Comparison of ENCODE assay signal across 3 fruit fly cellular contexts in the genomic region with DNA sequence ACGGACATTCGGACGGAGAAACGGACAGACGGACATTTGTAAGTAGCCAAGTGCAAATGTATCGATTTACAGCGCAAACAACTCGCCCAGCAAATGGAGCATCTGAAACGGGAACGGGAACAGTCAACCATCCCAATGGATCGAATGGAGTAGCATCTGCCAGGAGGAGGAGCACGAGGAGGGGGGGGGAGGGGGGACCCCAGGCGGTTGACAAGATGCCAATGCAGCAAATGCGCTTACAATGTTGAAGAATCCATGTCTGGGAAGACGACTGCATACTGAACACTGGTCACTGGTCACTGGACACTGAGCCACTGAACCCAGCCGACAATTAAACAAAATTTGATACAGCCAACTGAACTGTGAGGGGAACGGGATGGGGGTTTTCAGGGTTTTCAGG.
TF ChIP-seq lines count a peak whose summit lies in the region.

No protein-coding gene starts in this region.

- no peak for TF ChIP-seq CTCF in whole organism, embryonic (GFP tag; optimal IDR thresholded peaks at IDR 0.05; lab: Kevin White, UChicago)

TF ChIP-seq in whole organism, adult, 20 proteins besides CTCF, POLR2A, EP300 and RAD21:
- TF ChIP-seq cic (GFP tag; optimal IDR thresholded peaks at IDR 0.05; lab: Kevin White, UChicago) (no peak), CG12768 (GFP tag; optimal IDR thresholded peaks at IDR 0.05; lab: Kevin White, UChicago) (no peak), cnc (optimal IDR thresholded peaks at IDR 0.05; lab: Kevin White, UChicago) (no peak), tj (GFP tag; optimal IDR thresholded peaks at IDR 0.05; lab: Kevin White, UChicago) (peak; percentile 17), CG5204 (GFP tag; optimal IDR thresholded peaks at IDR 0.05; lab: Kevin White, UChicago) (no peak), Crg-1 (GFP tag; optimal IDR thresholded peaks at IDR 0.05; lab: Kevin White, UChicago) (no peak), ovo (GFP tag; optimal IDR thresholded peaks at IDR 0.05; lab: Kevin White, UChicago) (no peak), bab1 (GFP tag; optimal IDR thresholded peaks at IDR 0.05; lab: Kevin White, UChicago) (no peak)

TF ChIP-seq in whole organism, embryonic, 481 proteins besides CTCF, POLR2A, EP300 and RAD21:
- TF ChIP-seq luna (GFP tag; optimal IDR thresholded peaks at IDR 0.05; lab: Kevin White, UChicago): no peak
- TF ChIP-seq CG31224 (GFP tag; IDR thresholded peaks at IDR 0.05; lab: Robert Waterston, UW): no peak
- TF ChIP-seq CG12219 (GFP tag; optimal IDR thresholded peaks at IDR 0.05; lab: Kevin White, UChicago): no peak
- TF ChIP-seq Hr39 (optimal IDR thresholded peaks at IDR 0.05; lab: Kevin White, UChicago): peak; percentile 81
- no peak for TF ChIP-seq CoRest (tag; optimal IDR thresholded peaks at IDR 0.05; lab: Kevin White, UChicago)
TF ChIP-seq in whole organism, embryonic: peak in this region for 1.

TF ChIP-seq in whole organism, prepupa, 60 proteins besides CTCF, POLR2A, EP300 and RAD21:
- TF ChIP-seq dsx (GFP tag; optimal IDR thresholded peaks at IDR 0.05; lab: Kevin White, UChicago; ENCODE audit: poor library complexity, severe bottlenecking): peak; percentile 67
- TF ChIP-seq net (GFP tag; optimal IDR thresholded peaks at IDR 0.05; lab: Kevin White, UChicago): no peak
